Worm (Caenorhabditis elegans) whole organism, midembryonic: Measurements from ENCODE around the gene T09B9.5.

Experiments
- T22C8.4 ChIP-seq: fragments of 200-800 bp; sonication (Bioruptor generic); IDR thresholded peaks from 2 replicates; pipeline ENCODE4 v1.3.6; 2022; ENCODE audit warnings: missing genetic modification characterization, missing compliant biosample characterization
- cog-1 ChIP-seq: sonication (generic microtip); optimal IDR thresholded peaks from 2 replicates; lab custom pipeline; 2016; ENCODE audit warnings: missing genetic modification characterization, missing compliant biosample characterization
- med-1 ChIP-seq: sonication (generic microtip); optimal IDR thresholded peaks from 2 replicates; lab custom pipeline; 2017; ENCODE audit warnings: missing genetic modification characterization, mild to moderate bottlenecking, missing compliant biosample characterization, antibody characterized with exemption, missing genetic modification reagents; ENCODE audit not compliant: insufficient read depth
- ztf-23 ChIP-seq: fragments of 200-800 bp; sonication (Bioruptor generic); IDR thresholded peaks from 2 replicates; pipeline ENCODE4 v1.3.6; 2022; ENCODE audit warnings: missing genetic modification reagents, missing genetic modification characterization, missing compliant biosample characterization

DNA sequence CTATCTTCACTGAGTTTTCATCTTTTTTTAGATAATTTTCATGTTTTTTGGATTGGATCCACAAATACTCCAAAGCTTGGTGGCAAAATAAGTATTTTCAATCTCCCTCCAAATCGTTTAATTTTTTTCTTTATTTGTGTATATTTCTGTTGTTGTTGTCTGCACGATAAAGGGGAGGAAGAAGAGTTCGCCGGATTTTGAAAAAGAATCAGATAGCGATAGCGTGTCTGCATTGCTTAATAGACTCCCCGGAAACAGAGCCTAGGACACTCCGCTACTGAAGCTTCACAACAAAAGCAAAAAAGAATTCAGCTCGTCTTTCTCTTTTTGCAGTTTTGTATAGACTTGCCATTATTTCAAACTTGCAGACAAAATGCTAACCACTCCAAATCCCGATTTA lies at the start of gene T09B9.5:
- TF ChIP-seq ztf-23 (no peak), cog-1 (no peak), med-1 (no peak), T22C8.4 (GFP tag; lab: Robert Waterston, UW) (no peak)
